Fruit fly (Drosophila melanogaster): ENCODE measurements around the gene CG6178.

The CG6178 gene

DNA sequence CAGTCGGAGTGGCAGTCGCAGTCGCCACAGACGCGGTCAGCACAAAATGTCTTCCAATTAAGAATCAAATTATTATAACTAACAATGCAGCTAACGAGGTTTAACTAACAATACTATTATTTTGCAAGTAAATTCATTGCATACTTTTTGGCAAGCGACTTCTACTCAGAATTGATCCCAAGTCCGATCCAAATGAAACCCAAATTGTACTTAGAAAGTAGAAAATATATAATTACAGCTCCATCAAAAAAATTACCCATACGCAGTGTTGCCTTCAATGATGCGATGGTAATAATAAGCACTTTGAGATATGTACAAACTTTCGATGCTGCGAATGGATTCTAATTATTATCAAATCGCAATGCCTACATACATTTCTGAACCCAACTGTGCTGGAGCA lies 8.4 kb upstream of the CG6178 start:
- no peak for TF ChIP-seq Mio (GFP tag; optimal IDR thresholded peaks at IDR 0.05)
- TF ChIP-seq tai (GFP tag; optimal IDR thresholded peaks at IDR 0.05) = no peak
- TF ChIP-seq sv (GFP tag; optimal IDR thresholded peaks at IDR 0.05) = no peak
- TF ChIP-seq pan (optimal IDR thresholded peaks at IDR 0.05) = no peak
- peak; percentile 33 for TF ChIP-seq h (GFP tag; optimal IDR thresholded peaks at IDR 0.05)
- TF ChIP-seq GATAd (GFP tag; optimal IDR thresholded peaks at IDR 0.05) = no peak
- no peak for TF ChIP-seq CrebA (GFP tag; optimal IDR thresholded peaks at IDR 0.05; ENCODE audit: borderline replicate concordance)
- TF ChIP-seq Hr83 (GFP tag; optimal IDR thresholded peaks at IDR 0.05; ENCODE audit: poor library complexity, severe bottlenecking) = no peak
- TF ChIP-seq Sp1 (GFP tag; optimal IDR thresholded peaks at IDR 0.05) = peak; percentile 57
- TF ChIP-seq woc (GFP tag; optimal IDR thresholded peaks at IDR 0.05) = peak; percentile 38
- no peak for TF ChIP-seq jim (GFP tag; optimal IDR thresholded peaks at IDR 0.05)
- no peak for TF ChIP-seq Hr78 (GFP tag; optimal IDR thresholded peaks at IDR 0.05)
- TF ChIP-seq OdsH (GFP tag; optimal IDR thresholded peaks at IDR 0.05) = peak; percentile 27
- TF ChIP-seq psq (GFP tag; optimal IDR thresholded peaks at IDR 0.05) = no peak
- peak in 1 of 2 experiments; percentile 55 for TF ChIP-seq foxo (GFP tag; optimal IDR thresholded peaks at IDR 0.05)
- TF ChIP-seq lola (GFP tag; optimal IDR thresholded peaks at IDR 0.05) = no peak
- TF ChIP-seq Dfd (GFP tag; optimal IDR thresholded peaks at IDR 0.05) = no peak
- no peak for TF ChIP-seq dsf (GFP tag; optimal IDR thresholded peaks at IDR 0.05; ENCODE audit: borderline replicate concordance)
- TF ChIP-seq dmrt93B (GFP tag; optimal IDR thresholded peaks at IDR 0.05) = no peak
- no peak for TF ChIP-seq N (GFP tag; optimal IDR thresholded peaks at IDR 0.05)
- no peak for TF ChIP-seq Myc (optimal IDR thresholded peaks at IDR 0.05)
- TF ChIP-seq Dif (GFP tag; optimal IDR thresholded peaks at IDR 0.05; ENCODE audit: partially characterized antibody) = no peak
- TF ChIP-seq CG9705 (GFP tag; optimal IDR thresholded peaks at IDR 0.05) = no peak
- no peak for TF ChIP-seq usp (GFP tag; optimal IDR thresholded peaks at IDR 0.05)
- peak; percentile 15 for TF ChIP-seq HLH106 (tag; optimal IDR thresholded peaks at IDR 0.05)
- no peak for TF ChIP-seq brk (GFP tag; optimal IDR thresholded peaks at IDR 0.05)
- no peak for TF ChIP-seq fru (GFP tag; optimal IDR thresholded peaks at IDR 0.05)
- TF ChIP-seq Jra (GFP tag; optimal IDR thresholded peaks at IDR 0.05) = no peak
- TF ChIP-seq sage (GFP tag; optimal IDR thresholded peaks at IDR 0.05) = no peak
- no peak for TF ChIP-seq Vsx2 (GFP tag; optimal IDR thresholded peaks at IDR 0.05; ENCODE audit: partially characterized antibody)
- peak; percentile 16 for TF ChIP-seq rgr (GFP tag; optimal IDR thresholded peaks at IDR 0.05)
- no peak for TF ChIP-seq CG32264 (GFP tag; optimal IDR thresholded peaks at IDR 0.05)
- peak; percentile 27 for TF ChIP-seq br (GFP tag; optimal IDR thresholded peaks at IDR 0.05)
- peak; percentile 4 for TF ChIP-seq Hnf4 (GFP tag; optimal IDR thresholded peaks at IDR 0.05)
- no peak for TF ChIP-seq dl (GFP tag; optimal IDR thresholded peaks at IDR 0.05; ENCODE audit: insufficient read depth in 1 of 2, partially characterized antibody in 2 of 2)
- TF ChIP-seq ey (GFP tag; optimal IDR thresholded peaks at IDR 0.05) = peak; percentile 31
- no peak for TF ChIP-seq Abd-B (GFP tag; optimal IDR thresholded peaks at IDR 0.05)
- TF ChIP-seq Rel (GFP tag; optimal IDR thresholded peaks at IDR 0.05) = no peak
- no peak for TF ChIP-seq Rel (tag; optimal IDR thresholded peaks at IDR 0.05)

DNA sequence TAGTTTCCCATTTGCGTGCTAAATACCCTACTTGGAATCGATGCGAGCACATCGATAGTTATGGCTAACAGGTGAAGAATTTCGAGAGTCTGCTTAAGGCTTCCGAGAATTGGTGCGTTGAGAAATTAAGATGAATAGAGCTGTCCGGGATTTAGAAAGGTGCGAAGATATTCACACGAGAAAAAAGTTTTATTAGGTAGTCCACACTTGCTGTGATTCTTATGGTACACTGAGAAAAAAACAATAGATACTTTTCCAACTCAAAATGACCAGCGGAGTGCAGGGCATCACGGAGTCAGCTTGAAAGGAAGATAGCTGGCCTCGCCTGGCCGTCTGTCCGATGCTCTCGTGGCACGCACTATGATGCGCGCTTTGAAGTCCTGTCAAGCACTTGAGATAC lies 7.6 kb upstream of the CG6178 start:
- no peak for TF ChIP-seq jim (GFP tag; optimal IDR thresholded peaks at IDR 0.05)
- no peak for TF ChIP-seq Myc (optimal IDR thresholded peaks at IDR 0.05)
- TF ChIP-seq Hr83 (GFP tag; optimal IDR thresholded peaks at IDR 0.05; ENCODE audit: poor library complexity, severe bottlenecking) = no peak
- TF ChIP-seq psq (GFP tag; optimal IDR thresholded peaks at IDR 0.05) = peak; percentile 45
- TF ChIP-seq tai (GFP tag; optimal IDR thresholded peaks at IDR 0.05) = no peak
- TF ChIP-seq Dif (GFP tag; optimal IDR thresholded peaks at IDR 0.05; ENCODE audit: partially characterized antibody) = no peak
- no peak for TF ChIP-seq Rel (GFP tag; optimal IDR thresholded peaks at IDR 0.05)
- no peak for TF ChIP-seq Rel (tag; optimal IDR thresholded peaks at IDR 0.05)
- TF ChIP-seq pan (optimal IDR thresholded peaks at IDR 0.05) = no peak
- TF ChIP-seq rgr (GFP tag; optimal IDR thresholded peaks at IDR 0.05) = peak; percentile 56
- no peak for TF ChIP-seq dsf (GFP tag; optimal IDR thresholded peaks at IDR 0.05; ENCODE audit: borderline replicate concordance)
- peak; percentile 62 for TF ChIP-seq HLH106 (tag; optimal IDR thresholded peaks at IDR 0.05)
- TF ChIP-seq sv (GFP tag; optimal IDR thresholded peaks at IDR 0.05) = no peak
- TF ChIP-seq woc (GFP tag; optimal IDR thresholded peaks at IDR 0.05) = peak; percentile 72
- TF ChIP-seq usp (GFP tag; optimal IDR thresholded peaks at IDR 0.05) = no peak
- peak in 1 of 2 experiments; percentile 72 for TF ChIP-seq foxo (GFP tag; optimal IDR thresholded peaks at IDR 0.05)
- peak; percentile 73 for TF ChIP-seq h (GFP tag; optimal IDR thresholded peaks at IDR 0.05)
- no peak for TF ChIP-seq brk (GFP tag; optimal IDR thresholded peaks at IDR 0.05)
- peak; percentile 66 for TF ChIP-seq br (GFP tag; optimal IDR thresholded peaks at IDR 0.05)
- peak; percentile 72 for TF ChIP-seq ey (GFP tag; optimal IDR thresholded peaks at IDR 0.05)
- no peak for TF ChIP-seq Dfd (GFP tag; optimal IDR thresholded peaks at IDR 0.05)
- TF ChIP-seq Sp1 (GFP tag; optimal IDR thresholded peaks at IDR 0.05) = peak; percentile 61
- peak; percentile 73 for TF ChIP-seq fru (GFP tag; optimal IDR thresholded peaks at IDR 0.05)
- TF ChIP-seq dmrt93B (GFP tag; optimal IDR thresholded peaks at IDR 0.05) = peak; percentile 13
- no peak for TF ChIP-seq Abd-B (GFP tag; optimal IDR thresholded peaks at IDR 0.05)
- no peak for TF ChIP-seq Vsx2 (GFP tag; optimal IDR thresholded peaks at IDR 0.05; ENCODE audit: partially characterized antibody)
- TF ChIP-seq OdsH (GFP tag; optimal IDR thresholded peaks at IDR 0.05) = peak; percentile 49
- no peak for TF ChIP-seq Mio (GFP tag; optimal IDR thresholded peaks at IDR 0.05)
- TF ChIP-seq CG9705 (GFP tag; optimal IDR thresholded peaks at IDR 0.05) = no peak
- no peak for TF ChIP-seq sage (GFP tag; optimal IDR thresholded peaks at IDR 0.05)
- peak; percentile 22 for TF ChIP-seq Jra (GFP tag; optimal IDR thresholded peaks at IDR 0.05)
- TF ChIP-seq CrebA (GFP tag; optimal IDR thresholded peaks at IDR 0.05; ENCODE audit: borderline replicate concordance) = no peak
- TF ChIP-seq Hr78 (GFP tag; optimal IDR thresholded peaks at IDR 0.05) = no peak
- peak; percentile 0 for TF ChIP-seq CG32264 (GFP tag; optimal IDR thresholded peaks at IDR 0.05)
- TF ChIP-seq GATAd (GFP tag; optimal IDR thresholded peaks at IDR 0.05) = no peak
- no peak for TF ChIP-seq N (GFP tag; optimal IDR thresholded peaks at IDR 0.05)
- TF ChIP-seq dl (GFP tag; optimal IDR thresholded peaks at IDR 0.05; ENCODE audit: insufficient read depth in 1 of 2, partially characterized antibody in 2 of 2) = no peak
- peak; percentile 36 for TF ChIP-seq Hnf4 (GFP tag; optimal IDR thresholded peaks at IDR 0.05)
- no peak for TF ChIP-seq lola (GFP tag; optimal IDR thresholded peaks at IDR 0.05)
